Worm (Caenorhabditis elegans) whole organism, L1 larva: ENCODE results near the gene ZK596.3.

Experiments used
- C34B4.2 ChIP-seq: sonication (generic microtip); optimal IDR thresholded peaks from 2 replicates; lab custom pipeline; 2017; ENCODE audit warnings: mild to moderate bottlenecking, missing genetic modification characterization, missing compliant biosample characterization
- F16B12.6 ChIP-seq: fragments of 150-350 bp; optimal IDR thresholded peaks from 2 replicates; lab custom pipeline; 2014; ENCODE audit warnings: missing biosample characterization, missing genetic modification characterization
- Y116A8C.19 ChIP-seq: sonication (generic microtip); optimal IDR thresholded peaks from 2 replicates; lab custom pipeline; 2016; ENCODE audit warnings: missing compliant biosample characterization, missing genetic modification characterization, borderline replicate concordance
- alr-1 ChIP-seq: fragments of 200-800 bp; sonication (Bioruptor generic); optimal IDR thresholded peaks from 2 replicates; lab custom pipeline; 2018; ENCODE audit warnings: borderline replicate concordance, mild to moderate bottlenecking, missing genetic modification characterization, missing compliant biosample characterization
- aly-2 ChIP-seq: fragments of 150-350 bp; optimal IDR thresholded peaks from 2 replicates; lab custom pipeline; 2014; ENCODE audit warnings: missing biosample characterization, missing genetic modification characterization
- ama-1 ChIP-seq: fragments of 150-350 bp; optimal IDR thresholded peaks from 2 replicates; lab custom pipeline; 2014
- ceh-82 ChIP-seq, 3 experiments: fragments of 150-350 bp in 1 of 3; sonication (generic microtip) in 2 of 3; optimal IDR thresholded peaks; 2 replicates each; lab custom pipeline; 2014 to 2017; ENCODE audit warnings: missing biosample characterization in 3 of 3, missing genetic modification characterization in 3 of 3
- ceh-88 ChIP-seq: fragments of 200-800 bp; sonication (Bioruptor generic); IDR thresholded peaks from 2 replicates; pipeline ENCODE4 v1.3.6; 2022; ENCODE audit warnings: missing genetic modification characterization, missing compliant biosample characterization
- ceh-90 ChIP-seq: sonication (generic microtip); optimal IDR thresholded peaks from 2 replicates; lab custom pipeline; 2016; ENCODE audit warnings: missing genetic modification characterization, missing compliant biosample characterization
- dpl-1 ChIP-seq, 3 experiments: fragments of 150-350 bp in 2 of 3; sonication (generic microtip) in 1 of 3; optimal IDR thresholded peaks; 2 replicates each; lab custom pipeline; 2014 to 2017; ENCODE audit warnings: missing biosample characterization in 3 of 3, missing genetic modification characterization in 3 of 3, missing genetic modification reagents in 3 of 3
- efl-1 ChIP-seq, 4 experiments: fragments of 150-350 bp; optimal IDR thresholded peaks in 3 of 4; peaks in 1 of 4; 1 replicate in 1 of 4; 2 replicates in 3 of 4; lab custom pipeline; 2014; ENCODE audit warnings: missing biosample characterization in 2 of 4, missing genetic modification characterization in 2 of 4, missing genetic modification reagents in 2 of 4
- elt-2 ChIP-seq: sonication (generic microtip); optimal IDR thresholded peaks from 2 replicates; lab custom pipeline; 2016; ENCODE audit warnings: missing genetic modification characterization, mild to moderate bottlenecking, inconsistent platforms, missing compliant biosample characterization, missing genetic modification reagents
- ets-5 ChIP-seq: fragments of 200-800 bp; sonication (Bioruptor generic); IDR thresholded peaks from 2 replicates; pipeline ENCODE4 v1.3.6; 2022; ENCODE audit warnings: missing genetic modification characterization, missing compliant biosample characterization
- fkh-10 ChIP-seq: sonication (generic microtip); optimal IDR thresholded peaks from 2 replicates; lab custom pipeline; 2017; ENCODE audit warnings: missing biosample characterization, missing genetic modification reagents, missing genetic modification characterization
- fkh-4 ChIP-seq: sonication (generic microtip); optimal IDR thresholded peaks from 2 replicates; lab custom pipeline; 2016; ENCODE audit warnings: missing compliant biosample characterization, missing genetic modification characterization, borderline replicate concordance
- fos-1 ChIP-seq: fragments of 150-350 bp; optimal IDR thresholded peaks from 2 replicates; lab custom pipeline; 2014; ENCODE audit warnings: missing biosample characterization, missing genetic modification characterization
- grh-1 ChIP-seq: fragments of 200-800 bp; sonication (Bioruptor generic); IDR thresholded peaks from 2 replicates; pipeline ENCODE4 v1.3.6; 2022; ENCODE audit warnings: missing genetic modification reagents, missing genetic modification characterization, missing compliant biosample characterization
- hpl-2 ChIP-seq: fragments of 150-350 bp; optimal IDR thresholded peaks from 2 replicates; lab custom pipeline; 2014; ENCODE audit warnings: missing biosample characterization, missing genetic modification reagents, missing genetic modification characterization
- irx-1 ChIP-seq: sonication (generic microtip); optimal IDR thresholded peaks from 2 replicates; lab custom pipeline; 2016; ENCODE audit warnings: missing genetic modification characterization, missing compliant biosample characterization
- isw-1 ChIP-seq: fragments of 200-800 bp; sonication (Bioruptor generic); IDR thresholded peaks from 2 replicates; pipeline ENCODE4 v1.3.6; 2022; ENCODE audit warnings: missing genetic modification characterization, missing compliant biosample characterization
- jun-1 ChIP-seq: fragments of 150-350 bp; optimal IDR thresholded peaks from 2 replicates; lab custom pipeline; 2014; ENCODE audit warnings: missing biosample characterization, missing genetic modification reagents, missing genetic modification characterization
- lin-13 ChIP-seq: fragments of 150-350 bp; optimal IDR thresholded peaks from 2 replicates; lab custom pipeline; 2014; ENCODE audit warnings: missing biosample characterization, missing genetic modification reagents, missing genetic modification characterization
- lin-14 ChIP-seq: fragments of 200-800 bp; sonication (Bioruptor generic); optimal IDR thresholded peaks from 2 replicates; lab custom pipeline; 2018; ENCODE audit warnings: mild to moderate bottlenecking, missing genetic modification characterization, moderate library complexity, missing compliant biosample characterization
- lin-35 ChIP-seq, 2 experiments: fragments of 150-350 bp; optimal IDR thresholded peaks; 2 replicates each; lab custom pipeline; 2014; ENCODE audit warnings: missing biosample characterization in 2 of 2, missing genetic modification characterization in 2 of 2, missing genetic modification reagents in 2 of 2
- lin-39 ChIP-seq: fragments of 150-350 bp; optimal IDR thresholded peaks from 2 replicates; lab custom pipeline; 2014; ENCODE audit warnings: missing biosample characterization, missing genetic modification reagents, missing genetic modification characterization
- lsy-2 ChIP-seq, 2 experiments: fragments of 150-350 bp; optimal IDR thresholded peaks; 2 replicates each; lab custom pipeline; 2014; ENCODE audit warnings: missing biosample characterization in 2 of 2, missing genetic modification characterization in 2 of 2
- mab-9 ChIP-seq: fragments of 200-800 bp; sonication (Bioruptor generic); IDR thresholded peaks from 2 replicates; pipeline ENCODE4 v1.3.6; 2022; ENCODE audit warnings: missing genetic modification reagents, missing genetic modification characterization, missing compliant biosample characterization
- mep-1 ChIP-seq: fragments of 150-350 bp; optimal IDR thresholded peaks from 2 replicates; lab custom pipeline; 2014; ENCODE audit warnings: missing biosample characterization, missing genetic modification characterization
- nhr-19 ChIP-seq: fragments of 200-800 bp; sonication (Bioruptor generic); conservative IDR thresholded peaks from 2 replicates; pipeline ENCODE4 v1.3.6; 2022; ENCODE audit warnings: missing genetic modification characterization, missing compliant biosample characterization
- nhr-237 ChIP-seq: fragments of 150-350 bp; optimal IDR thresholded peaks from 2 replicates; lab custom pipeline; 2014; ENCODE audit warnings: missing biosample characterization, missing genetic modification characterization
- nhr-28 ChIP-seq: fragments of 150-350 bp; optimal IDR thresholded peaks from 2 replicates; lab custom pipeline; 2014; ENCODE audit warnings: missing biosample characterization, missing genetic modification characterization
- nhr-47 ChIP-seq: sonication (generic microtip); optimal IDR thresholded peaks from 2 replicates; lab custom pipeline; 2016; ENCODE audit warnings: mild to moderate bottlenecking, missing genetic modification characterization, moderate library complexity, missing compliant biosample characterization
- nhr-71 ChIP-seq: sonication (generic microtip); optimal IDR thresholded peaks from 2 replicates; lab custom pipeline; 2016; ENCODE audit warnings: mild to moderate bottlenecking, missing genetic modification characterization, moderate library complexity, missing compliant biosample characterization
- nhr-76 ChIP-seq: sonication (generic microtip); optimal IDR thresholded peaks from 2 replicates; lab custom pipeline; 2017; ENCODE audit warnings: missing biosample characterization, missing genetic modification characterization
- nhr-77 ChIP-seq: fragments of 150-350 bp; optimal IDR thresholded peaks from 2 replicates; lab custom pipeline; 2014; ENCODE audit warnings: missing biosample characterization, missing genetic modification characterization
- nhr-85 ChIP-seq: sonication (generic microtip); peaks from one replicate; lab custom pipeline; 2016; ENCODE audit warnings: missing genetic modification characterization, inconsistent platforms, missing compliant biosample characterization
- nhr-90 ChIP-seq: sonication (generic microtip); optimal IDR thresholded peaks from 2 replicates; lab custom pipeline; 2016; ENCODE audit warnings: mild to moderate bottlenecking, missing genetic modification characterization, missing compliant biosample characterization; ENCODE audit not compliant: poor library complexity
- pag-3 ChIP-seq: sonication (generic microtip); optimal IDR thresholded peaks from 2 replicates; lab custom pipeline; 2017; ENCODE audit warnings: missing genetic modification characterization, mild to moderate bottlenecking, missing compliant biosample characterization, antibody characterized with exemption, borderline replicate concordance; ENCODE audit not compliant: insufficient read depth
- rnt-1 ChIP-seq: sonication (generic microtip); optimal IDR thresholded peaks from 2 replicates; lab custom pipeline; 2016; ENCODE audit warnings: mild to moderate bottlenecking, missing genetic modification characterization, moderate library complexity, missing compliant biosample characterization
- snpc-4 ChIP-seq: fragments of 150-350 bp; optimal IDR thresholded peaks from 2 replicates; lab custom pipeline; 2014; ENCODE audit warnings: missing biosample characterization, missing genetic modification characterization
- sptf-1 ChIP-seq: fragments of 150-350 bp; optimal IDR thresholded peaks from 2 replicates; lab custom pipeline; 2014; ENCODE audit warnings: missing biosample characterization, missing genetic modification characterization
- swsn-7 ChIP-seq: sonication (generic microtip); optimal IDR thresholded peaks from 2 replicates; lab custom pipeline; 2016; ENCODE audit warnings: missing genetic modification characterization, missing compliant biosample characterization
- tbx-2 ChIP-seq: sonication (generic microtip); optimal IDR thresholded peaks from 2 replicates; lab custom pipeline; 2016; ENCODE audit warnings: missing genetic modification characterization, missing compliant biosample characterization
- unc-130 ChIP-seq: fragments of 150-350 bp; optimal IDR thresholded peaks from 2 replicates; lab custom pipeline; 2017; ENCODE audit warnings: missing biosample characterization, missing genetic modification characterization, inconsistent platforms
- unc-98 ChIP-seq: fragments of 200-800 bp; sonication (Bioruptor generic); IDR thresholded peaks from 2 replicates; pipeline ENCODE4 v1.3.6; 2022; ENCODE audit warnings: missing genetic modification characterization, missing compliant biosample characterization
- zag-1 ChIP-seq: fragments of 150-350 bp; optimal IDR thresholded peaks from 2 replicates; lab custom pipeline; 2014; ENCODE audit warnings: missing biosample characterization, missing genetic modification characterization
- zip-4 ChIP-seq: fragments of 200-800 bp; sonication (Bioruptor generic); optimal IDR thresholded peaks from 2 replicates; lab custom pipeline; 2018; ENCODE audit warnings: mild to moderate bottlenecking, missing genetic modification characterization, moderate library complexity, missing compliant biosample characterization
- ztf-4 ChIP-seq: fragments of 150-350 bp; optimal IDR thresholded peaks from 2 replicates; lab custom pipeline; 2014; ENCODE audit warnings: missing biosample characterization, missing genetic modification characterization

Gene ZK596.3

DNA sequence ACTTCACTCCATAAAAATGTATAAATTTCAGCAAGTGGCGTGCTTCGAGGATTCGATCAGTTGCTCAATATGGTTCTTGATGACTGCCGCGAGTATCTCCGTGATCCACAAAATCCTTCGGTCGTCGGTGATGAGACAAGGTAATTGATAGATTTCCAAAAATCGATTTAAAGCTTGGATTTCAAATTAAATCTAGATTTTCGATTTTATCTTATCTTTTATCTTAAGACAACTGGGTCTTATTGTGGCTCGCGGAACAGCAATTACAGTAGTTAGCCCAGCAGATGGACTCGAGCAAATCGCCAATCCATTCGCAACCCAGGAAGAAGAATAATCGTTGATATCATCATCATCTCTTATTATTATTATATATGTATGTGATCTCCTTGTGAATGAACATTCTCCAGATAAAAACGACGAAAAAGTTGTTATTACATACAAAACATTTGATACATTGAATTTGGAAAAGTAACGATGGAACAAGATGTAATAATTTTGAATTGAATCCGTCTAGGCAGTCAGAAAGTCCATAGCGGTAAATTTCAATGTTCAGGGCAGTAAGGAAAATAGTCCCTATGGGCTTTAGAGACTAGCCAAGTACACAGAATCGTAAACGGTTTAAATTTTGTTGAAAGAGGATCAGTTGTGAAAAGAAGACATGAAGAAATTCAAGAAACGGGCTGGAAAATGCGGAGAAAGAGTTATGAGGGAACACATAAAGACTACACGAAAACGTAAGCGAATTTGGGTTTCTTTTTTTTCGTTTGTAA, 29.8 kb upstream of the ZK596.3 start:
- TF ChIP-seq nhr-76 (tag; lab: Kevin White, UChicago) = no peak
- TF ChIP-seq snpc-4 (tag; lab: Kevin White, UChicago) = no peak
- TF ChIP-seq grh-1 (GFP tag; lab: Robert Waterston, UW) = no peak
- TF ChIP-seq unc-98 (GFP tag; lab: Robert Waterston, UW) = no peak
- peak; percentile 39 for TF ChIP-seq nhr-90 (tag; lab: Kevin White, UChicago)
- TF ChIP-seq ztf-4 = no peak
- no peak for TF ChIP-seq efl-1 (optimal IDR thresholded peaks at IDR 0.05; lab: Kevin White, UChicago)
- peak in 1 of 2 experiments; percentile 80 for TF ChIP-seq efl-1 (GFP tag; optimal IDR thresholded peaks at IDR 0.05 in 1 of 2; lab: Kevin White, UChicago)
- TF ChIP-seq ama-1 = peak; percentile 84
- TF ChIP-seq ceh-88 (GFP tag; lab: Robert Waterston, UW) = peak; percentile 44; the same call in 1 of the 2 replicates
- no peak for TF ChIP-seq nhr-237
- TF ChIP-seq ceh-82 (tag; optimal IDR thresholded peaks at IDR 0.05; lab: Kevin White, UChicago) = no peak
- no peak for TF ChIP-seq unc-130 (tag; lab: Kevin White, UChicago)
- peak; percentile 16 for TF ChIP-seq zip-4 (GFP tag; lab: Kevin White, UChicago)
- peak; percentile 8 for TF ChIP-seq rnt-1 (tag; lab: Kevin White, UChicago)
- no peak for TF ChIP-seq mab-9
- peak in 1 of 2 experiments; percentile 15 for TF ChIP-seq lsy-2 (tag; optimal IDR thresholded peaks at IDR 0.05; lab: Kevin White, UChicago)
- TF ChIP-seq swsn-7 (tag; lab: Kevin White, UChicago) = peak; percentile 1
- peak; percentile 34 for TF ChIP-seq nhr-47
- TF ChIP-seq fkh-4 (tag; lab: Kevin White, UChicago) = no peak
- TF ChIP-seq dpl-1 (GFP tag; optimal IDR thresholded peaks at IDR 0.05; lab: Kevin White, UChicago) = no peak
- TF ChIP-seq irx-1 (tag; lab: Kevin White, UChicago) = peak; percentile 22
- TF ChIP-seq nhr-19 = peak; percentile 21; the same call in 1 of the 2 replicates
- TF ChIP-seq lin-35 (GFP tag; optimal IDR thresholded peaks at IDR 0.05; lab: Kevin White, UChicago) = no peak
- no peak for TF ChIP-seq lin-13 (GFP tag; lab: Kevin White, UChicago)
- peak; percentile 57 for TF ChIP-seq nhr-85 (tag; lab: Kevin White, UChicago)
- no peak for TF ChIP-seq aly-2 (tag; lab: Kevin White, UChicago)
- peak; percentile 14 for TF ChIP-seq lin-14
- TF ChIP-seq C34B4.2 (tag; lab: Kevin White, UChicago) = no peak
- TF ChIP-seq elt-2 (tag; lab: Kevin White, UChicago) = peak; percentile 31
- no peak for TF ChIP-seq sptf-1 (tag; lab: Kevin White, UChicago)
- TF ChIP-seq pag-3 (tag; lab: Kevin White, UChicago) = no peak
- TF ChIP-seq nhr-71 (tag; lab: Kevin White, UChicago) = peak; percentile 57
- TF ChIP-seq nhr-77 (tag; lab: Kevin White, UChicago) = no peak
- TF ChIP-seq, all 84 proteins: peak for 15

DNA sequence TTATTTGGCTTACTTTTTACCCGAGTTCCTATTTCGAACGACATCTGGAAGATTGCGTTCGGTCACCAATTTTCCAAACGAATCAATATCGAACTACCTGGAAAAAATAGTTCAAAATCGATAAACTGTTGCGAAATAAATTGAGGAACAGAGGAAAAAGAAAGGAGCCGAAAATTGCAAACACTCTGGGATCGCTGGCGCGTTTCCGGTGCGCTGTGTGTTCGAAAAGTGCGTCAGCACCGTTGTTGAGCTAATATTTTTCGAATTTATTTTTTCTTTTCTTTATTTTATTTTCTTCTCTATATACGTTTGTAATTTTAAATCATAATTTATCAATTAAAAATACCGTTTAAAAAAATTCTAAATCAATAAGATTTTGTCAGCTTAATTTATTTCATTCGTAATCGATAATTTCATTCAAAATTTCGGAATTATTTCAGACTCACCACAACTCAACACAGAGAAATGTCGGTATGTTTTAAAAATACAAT, 28.9 kb upstream of the ZK596.3 start, which contains the start of the genes dnc-1 and lsm-7:
Gene dnc-1, minus strand, starts transcription at position 142 of the 491 bp plus-strand sequence.
Gene lsm-7, plus strand, starts transcription at position 441 of the 491 bp plus-strand sequence.
- TF ChIP-seq mep-1 (tag; lab: Kevin White, UChicago) = peak; percentile 86
- TF ChIP-seq zag-1 (tag; lab: Kevin White, UChicago) = no peak
- TF ChIP-seq lin-39 (tag; lab: Kevin White, UChicago) = peak; percentile 41
- TF ChIP-seq ceh-82 (tag; optimal IDR thresholded peaks at IDR 0.05; lab: Kevin White, UChicago) = peak; percentile 53 to 73 (median 63)
- TF ChIP-seq nhr-71 (tag; lab: Kevin White, UChicago) = peak; percentile 84
- TF ChIP-seq F16B12.6 (tag; lab: Kevin White, UChicago) = peak; percentile 39
- no peak for TF ChIP-seq Y116A8C.19 (tag; lab: Kevin White, UChicago)
- TF ChIP-seq ceh-90 = no peak
- TF ChIP-seq alr-1 (tag; lab: Kevin White, UChicago) = no peak
- TF ChIP-seq tbx-2 (tag; lab: Kevin White, UChicago) = peak; percentile 62
- TF ChIP-seq lin-35 (GFP tag; optimal IDR thresholded peaks at IDR 0.05; lab: Kevin White, UChicago) = peak; percentile 76 to 82
- peak; percentile 68 for TF ChIP-seq lin-13 (GFP tag; lab: Kevin White, UChicago)
- no peak for TF ChIP-seq sptf-1 (tag; lab: Kevin White, UChicago)
- TF ChIP-seq fos-1 (tag; lab: Kevin White, UChicago) = peak; percentile 45
- TF ChIP-seq fkh-4 (tag; lab: Kevin White, UChicago) = no peak
- no peak for TF ChIP-seq ceh-88 (GFP tag; lab: Robert Waterston, UW)
- TF ChIP-seq nhr-28 (tag; lab: Kevin White, UChicago) = no peak
- TF ChIP-seq jun-1 (tag; lab: Kevin White, UChicago) = peak; percentile 67
- TF ChIP-seq isw-1 (GFP tag; lab: Robert Waterston, UW) = peak; percentile 62
- peak; percentile 41 for TF ChIP-seq hpl-2 (GFP tag; lab: Kevin White, UChicago)
- TF ChIP-seq fkh-10 (GFP tag; lab: Kevin White, UChicago) = peak; percentile 46
- TF ChIP-seq ets-5 (GFP tag; lab: Robert Waterston, UW) = no peak
- peak; percentile 60 for TF ChIP-seq nhr-77 (tag; lab: Kevin White, UChicago)
- peak; percentile 77 to 87 for TF ChIP-seq lsy-2 (tag; optimal IDR thresholded peaks at IDR 0.05; lab: Kevin White, UChicago)
